Worm (Caenorhabditis elegans) whole organism, L1 larva: Measurements from ENCODE around the gene faah-4.

Experiments used
- C16A3.4 ChIP-seq: fragments of 150-350 bp; optimal IDR thresholded peaks from 2 replicates; lab custom pipeline; 2014; ENCODE audit warnings: missing biosample characterization, missing genetic modification characterization
- C34B4.2 ChIP-seq: sonication (generic microtip); optimal IDR thresholded peaks from 2 replicates; lab custom pipeline; 2017; ENCODE audit warnings: mild to moderate bottlenecking, missing genetic modification characterization, missing compliant biosample characterization
- aha-1 ChIP-seq: fragments of 150-350 bp; optimal IDR thresholded peaks from 2 replicates; lab custom pipeline; 2014; ENCODE audit warnings: missing biosample characterization, missing genetic modification characterization
- alr-1 ChIP-seq: fragments of 200-800 bp; sonication (Bioruptor generic); optimal IDR thresholded peaks from 2 replicates; lab custom pipeline; 2018; ENCODE audit warnings: borderline replicate concordance, mild to moderate bottlenecking, missing genetic modification characterization, missing compliant biosample characterization
- aly-2 ChIP-seq: fragments of 150-350 bp; optimal IDR thresholded peaks from 2 replicates; lab custom pipeline; 2014; ENCODE audit warnings: missing biosample characterization, missing genetic modification characterization
- blmp-1 ChIP-seq: fragments of 150-350 bp; optimal IDR thresholded peaks from 2 replicates; lab custom pipeline; 2014; ENCODE audit warnings: missing biosample characterization, missing genetic modification characterization
- ceh-63 ChIP-seq: fragments of 200-800 bp; sonication (Bioruptor generic); optimal IDR thresholded peaks from 2 replicates; lab custom pipeline; 2018; ENCODE audit warnings: mild to moderate bottlenecking, missing genetic modification characterization, missing compliant biosample characterization
- ceh-8 ChIP-seq: fragments of 200-800 bp; sonication (Bioruptor generic); optimal IDR thresholded peaks from 2 replicates; lab custom pipeline; 2018; ENCODE audit warnings: mild to moderate bottlenecking, missing genetic modification characterization, moderate library complexity, missing compliant biosample characterization
- ceh-82 ChIP-seq, 3 experiments: fragments of 150-350 bp in 1 of 3; sonication (generic microtip) in 2 of 3; optimal IDR thresholded peaks; 2 replicates each; lab custom pipeline; 2014 to 2017; ENCODE audit warnings: missing biosample characterization in 3 of 3, missing genetic modification characterization in 3 of 3
- ceh-88 ChIP-seq: fragments of 200-800 bp; sonication (Bioruptor generic); IDR thresholded peaks from 2 replicates; pipeline ENCODE4 v1.3.6; 2022; ENCODE audit warnings: missing genetic modification characterization, missing compliant biosample characterization
- ceh-90 ChIP-seq: sonication (generic microtip); optimal IDR thresholded peaks from 2 replicates; lab custom pipeline; 2016; ENCODE audit warnings: missing genetic modification characterization, missing compliant biosample characterization
- dpl-1 ChIP-seq, 3 experiments: fragments of 150-350 bp in 2 of 3; sonication (generic microtip) in 1 of 3; optimal IDR thresholded peaks; 2 replicates each; lab custom pipeline; 2014 to 2017; ENCODE audit warnings: missing biosample characterization in 3 of 3, missing genetic modification characterization in 3 of 3, missing genetic modification reagents in 3 of 3
- dsc-1 ChIP-seq: sonication (generic microtip); optimal IDR thresholded peaks from 2 replicates; lab custom pipeline; 2016; ENCODE audit warnings: mild to moderate bottlenecking, missing genetic modification characterization, missing compliant biosample characterization
- egl-27 ChIP-seq, 2 experiments: fragments of 150-350 bp in 1 of 2; sonication (generic microtip); optimal IDR thresholded peaks; 3 replicates each; lab custom pipeline; 2017 to 2018; ENCODE audit warnings: missing biosample characterization in 2 of 2, missing genetic modification characterization in 2 of 2, missing genetic modification reagents in 2 of 2
- elt-3 ChIP-seq, 6 experiments: fragments of 150-350 bp in 1 of 6; sonication (generic microtip); optimal IDR thresholded peaks; 2 replicates each; lab custom pipeline; 2017 to 2018; ENCODE audit warnings: missing biosample characterization in 6 of 6, missing genetic modification characterization in 6 of 6, inconsistent platforms in 1 of 6
- fkh-4 ChIP-seq: sonication (generic microtip); optimal IDR thresholded peaks from 2 replicates; lab custom pipeline; 2016; ENCODE audit warnings: missing compliant biosample characterization, missing genetic modification characterization, borderline replicate concordance
- fos-1 ChIP-seq: fragments of 150-350 bp; optimal IDR thresholded peaks from 2 replicates; lab custom pipeline; 2014; ENCODE audit warnings: missing biosample characterization, missing genetic modification characterization
- grh-1 ChIP-seq: fragments of 200-800 bp; sonication (Bioruptor generic); IDR thresholded peaks from 2 replicates; pipeline ENCODE4 v1.3.6; 2022; ENCODE audit warnings: missing genetic modification reagents, missing genetic modification characterization, missing compliant biosample characterization
- hlh-17 ChIP-seq: fragments of 200-800 bp; sonication (Bioruptor generic); optimal IDR thresholded peaks from 2 replicates; lab custom pipeline; 2018; ENCODE audit warnings: missing genetic modification characterization, mild to moderate bottlenecking, missing compliant biosample characterization, moderate library complexity, borderline replicate concordance
- hlh-4 ChIP-seq: sonication (generic microtip); optimal IDR thresholded peaks from 2 replicates; lab custom pipeline; 2016; ENCODE audit warnings: mild to moderate bottlenecking, missing genetic modification characterization, missing compliant biosample characterization
- irx-1 ChIP-seq: sonication (generic microtip); optimal IDR thresholded peaks from 2 replicates; lab custom pipeline; 2016; ENCODE audit warnings: missing genetic modification characterization, missing compliant biosample characterization
- lin-13 ChIP-seq: fragments of 150-350 bp; optimal IDR thresholded peaks from 2 replicates; lab custom pipeline; 2014; ENCODE audit warnings: missing biosample characterization, missing genetic modification reagents, missing genetic modification characterization
- lin-14 ChIP-seq: fragments of 200-800 bp; sonication (Bioruptor generic); optimal IDR thresholded peaks from 2 replicates; lab custom pipeline; 2018; ENCODE audit warnings: mild to moderate bottlenecking, missing genetic modification characterization, moderate library complexity, missing compliant biosample characterization
- lin-15B ChIP-seq: fragments of 150-350 bp; sonication (generic microtip); optimal IDR thresholded peaks from 3 replicates; lab custom pipeline; 2014; ENCODE audit warnings: missing biosample characterization, missing genetic modification characterization
- lin-39 ChIP-seq: fragments of 150-350 bp; optimal IDR thresholded peaks from 2 replicates; lab custom pipeline; 2014; ENCODE audit warnings: missing biosample characterization, missing genetic modification reagents, missing genetic modification characterization
- mdl-1 ChIP-seq, 2 experiments: fragments of 150-350 bp; optimal IDR thresholded peaks; 2 replicates each; lab custom pipeline; 2014 to 2017; ENCODE audit warnings: missing biosample characterization in 2 of 2, missing genetic modification characterization in 2 of 2, inconsistent platforms in 1 of 2
- mep-1 ChIP-seq: fragments of 150-350 bp; optimal IDR thresholded peaks from 2 replicates; lab custom pipeline; 2014; ENCODE audit warnings: missing biosample characterization, missing genetic modification characterization
- nhr-12 ChIP-seq: sonication (generic microtip); optimal IDR thresholded peaks from 2 replicates; lab custom pipeline; 2017; ENCODE audit warnings: missing biosample characterization, missing genetic modification characterization
- nhr-19 ChIP-seq: fragments of 200-800 bp; sonication (Bioruptor generic); conservative IDR thresholded peaks from 2 replicates; pipeline ENCODE4 v1.3.6; 2022; ENCODE audit warnings: missing genetic modification characterization, missing compliant biosample characterization
- nhr-28 ChIP-seq: fragments of 150-350 bp; optimal IDR thresholded peaks from 2 replicates; lab custom pipeline; 2014; ENCODE audit warnings: missing biosample characterization, missing genetic modification characterization
- nhr-47 ChIP-seq: sonication (generic microtip); optimal IDR thresholded peaks from 2 replicates; lab custom pipeline; 2016; ENCODE audit warnings: mild to moderate bottlenecking, missing genetic modification characterization, moderate library complexity, missing compliant biosample characterization
- nhr-71 ChIP-seq: sonication (generic microtip); optimal IDR thresholded peaks from 2 replicates; lab custom pipeline; 2016; ENCODE audit warnings: mild to moderate bottlenecking, missing genetic modification characterization, moderate library complexity, missing compliant biosample characterization
- nhr-84 ChIP-seq: sonication (generic microtip); optimal IDR thresholded peaks from 2 replicates; lab custom pipeline; 2017; ENCODE audit warnings: missing biosample characterization, missing genetic modification characterization
- nhr-85 ChIP-seq: sonication (generic microtip); peaks from one replicate; lab custom pipeline; 2016; ENCODE audit warnings: missing genetic modification characterization, inconsistent platforms, missing compliant biosample characterization
- pag-3 ChIP-seq: sonication (generic microtip); optimal IDR thresholded peaks from 2 replicates; lab custom pipeline; 2017; ENCODE audit warnings: missing genetic modification characterization, mild to moderate bottlenecking, missing compliant biosample characterization, antibody characterized with exemption, borderline replicate concordance; ENCODE audit not compliant: insufficient read depth
- pax-3 ChIP-seq: fragments of 200-800 bp; sonication (Bioruptor generic); optimal IDR thresholded peaks from 2 replicates; lab custom pipeline; 2018; ENCODE audit warnings: mild to moderate bottlenecking, missing genetic modification characterization, moderate library complexity, missing compliant biosample characterization
- skn-1 ChIP-seq: fragments of 150-350 bp; optimal IDR thresholded peaks from 2 replicates; lab custom pipeline; 2014; ENCODE audit warnings: missing biosample characterization, missing genetic modification characterization
- unc-130 ChIP-seq: fragments of 150-350 bp; optimal IDR thresholded peaks from 2 replicates; lab custom pipeline; 2017; ENCODE audit warnings: missing biosample characterization, missing genetic modification characterization, inconsistent platforms
- unc-86 ChIP-seq: sonication (generic microtip); optimal IDR thresholded peaks from 2 replicates; lab custom pipeline; 2016; ENCODE audit warnings: missing genetic modification characterization, missing compliant biosample characterization
- unc-98 ChIP-seq: fragments of 200-800 bp; sonication (Bioruptor generic); IDR thresholded peaks from 2 replicates; pipeline ENCODE4 v1.3.6; 2022; ENCODE audit warnings: missing genetic modification characterization, missing compliant biosample characterization
- vab-15 ChIP-seq: sonication (generic microtip); optimal IDR thresholded peaks from 2 replicates; lab custom pipeline; 2017; ENCODE audit warnings: missing genotype, mild to moderate bottlenecking, missing genetic modification characterization, missing compliant biosample characterization
- zag-1 ChIP-seq: fragments of 150-350 bp; optimal IDR thresholded peaks from 2 replicates; lab custom pipeline; 2014; ENCODE audit warnings: missing biosample characterization, missing genetic modification characterization
- ztf-4 ChIP-seq: fragments of 150-350 bp; optimal IDR thresholded peaks from 2 replicates; lab custom pipeline; 2014; ENCODE audit warnings: missing biosample characterization, missing genetic modification characterization

faah-4 gene

DNA sequence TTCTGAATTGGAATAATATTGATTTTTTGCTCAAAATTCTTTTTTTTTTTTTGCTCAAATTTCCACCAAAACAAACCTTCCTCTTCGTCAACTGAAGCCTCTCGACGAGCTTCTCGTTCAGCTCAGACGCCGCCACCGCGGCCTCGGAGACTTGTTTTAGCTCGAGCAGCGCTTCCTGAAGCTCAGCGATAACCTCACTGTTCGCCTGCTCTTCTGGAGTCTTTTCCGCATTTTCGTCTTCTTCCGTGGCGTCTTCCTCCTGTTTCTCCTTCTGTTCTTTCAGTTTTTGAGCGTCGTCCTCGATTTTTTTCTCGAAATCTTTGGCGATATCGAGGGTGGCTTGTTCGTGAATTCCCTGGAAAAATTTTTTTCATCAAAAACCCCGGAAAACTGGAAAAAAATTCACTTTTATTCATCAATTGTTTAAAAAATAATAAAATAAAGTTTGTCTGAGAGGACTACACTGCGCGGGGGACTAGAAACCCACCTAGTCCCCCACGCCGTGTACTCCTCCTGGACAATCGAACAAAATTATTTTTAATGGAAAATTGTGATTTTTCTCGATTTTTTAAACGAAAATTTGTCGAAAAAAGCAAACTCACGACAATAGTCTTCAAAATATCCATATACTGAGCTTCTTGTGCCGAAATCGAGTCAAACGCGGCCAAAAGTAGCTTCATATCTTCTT lies 36.5 kb upstream of the faah-4 start (continued):
- no peak for TF ChIP-seq egl-27 (tag; optimal IDR thresholded peaks at IDR 0.05; lab: Kevin White, UChicago)
- TF ChIP-seq blmp-1 = peak; percentile 60
- TF ChIP-seq aha-1 (tag; lab: Kevin White, UChicago) = no peak
- TF ChIP-seq irx-1 = peak; percentile 100
- no peak for TF ChIP-seq nhr-28 (tag; lab: Kevin White, UChicago)
- peak; percentile 82 to 92 (median 87) for TF ChIP-seq ceh-82 (tag; optimal IDR thresholded peaks at IDR 0.05; lab: Kevin White, UChicago)
- TF ChIP-seq hlh-4 (tag; lab: Kevin White, UChicago) = peak; percentile 98
- peak; percentile 66 for TF ChIP-seq C16A3.4 (tag; lab: Kevin White, UChicago)
- TF ChIP-seq ceh-63 (GFP tag; lab: Kevin White, UChicago) = peak; percentile 92
- TF ChIP-seq nhr-85 (tag; lab: Kevin White, UChicago) = peak; percentile 99
- TF ChIP-seq C34B4.2 (tag; lab: Kevin White, UChicago) = peak; percentile 66
- peak; percentile 96 for TF ChIP-seq unc-86 (tag; lab: Kevin White, UChicago)
- TF ChIP-seq hlh-17 = peak; percentile 100
- TF ChIP-seq dpl-1 (GFP tag; optimal IDR thresholded peaks at IDR 0.05; lab: Kevin White, UChicago) = peak; percentile 69 to 80 (median 80)
- peak; percentile 52 for TF ChIP-seq unc-130
- peak; percentile 98 for TF ChIP-seq unc-98 (GFP tag; lab: Robert Waterston, UW)
- peak in 1 of 2 experiments; percentile 62 for TF ChIP-seq mdl-1 (tag; optimal IDR thresholded peaks at IDR 0.05; lab: Kevin White, UChicago)
- peak; percentile 95 for TF ChIP-seq ceh-8 (GFP tag; lab: Kevin White, UChicago)
- peak; percentile 77 for TF ChIP-seq ztf-4 (tag; lab: Kevin White, UChicago)
- peak; percentile 23 for TF ChIP-seq nhr-12 (tag; lab: Kevin White, UChicago)
- TF ChIP-seq nhr-71 (tag; lab: Kevin White, UChicago) = peak; percentile 98
- TF ChIP-seq nhr-19 (GFP tag; lab: Robert Waterston, UW) = peak; percentile 95
- TF ChIP-seq ceh-90 = peak; percentile 100
- TF ChIP-seq fkh-4 (tag; lab: Kevin White, UChicago) = peak; percentile 100
- peak; percentile 91 for TF ChIP-seq vab-15
- peak; percentile 70 for TF ChIP-seq skn-1 (tag; lab: Kevin White, UChicago)
- TF ChIP-seq zag-1 (tag; lab: Kevin White, UChicago) = peak; percentile 60
- no peak for TF ChIP-seq alr-1 (tag; lab: Kevin White, UChicago)
- TF ChIP-seq lin-39 (tag; lab: Kevin White, UChicago) = peak; percentile 90
- peak; percentile 99 for TF ChIP-seq pax-3 (tag; lab: Kevin White, UChicago)
- peak; percentile 82 for TF ChIP-seq grh-1 (GFP tag; lab: Robert Waterston, UW)
- peak; percentile 66 for TF ChIP-seq fos-1
- peak in 2 of 6 experiments; percentile 48 to 55 for TF ChIP-seq elt-3 (tag; optimal IDR thresholded peaks at IDR 0.05; lab: Kevin White, UChicago)
- peak; percentile 93 for TF ChIP-seq lin-14 (GFP tag; lab: Kevin White, UChicago)
- peak; percentile 88 for TF ChIP-seq mep-1 (tag; lab: Kevin White, UChicago)
- peak; percentile 99 for TF ChIP-seq dsc-1 (tag; lab: Kevin White, UChicago)
- no peak for TF ChIP-seq pag-3
- TF ChIP-seq nhr-84 (tag; lab: Kevin White, UChicago) = peak; percentile 22
- peak; percentile 79 for TF ChIP-seq aly-2 (tag; lab: Kevin White, UChicago)
- TF ChIP-seq ceh-88 = peak; percentile 90
- TF ChIP-seq lin-15B = peak; percentile 82
- peak; percentile 99 for TF ChIP-seq nhr-47 (tag; lab: Kevin White, UChicago)
- TF ChIP-seq lin-13 = peak; percentile 83
- TF ChIP-seq, all 84 proteins: peak for 70
